Fruit fly (Drosophila melanogaster): ENCODE results near the gene CG16984.

dm6 chr3L:2554118-2554814, 41.3 kb upstream of the CG16984 start, which contains the start of gene Spn:
- no peak for TF ChIP-seq CG32006 (GFP tag; optimal IDR thresholded peaks at IDR 0.05)
- no peak for TF ChIP-seq Sox102F (GFP tag; optimal IDR thresholded peaks at IDR 0.05)
- TF ChIP-seq CG8632 (GFP tag; optimal IDR thresholded peaks at IDR 0.05): no peak

All from whole organism, prepupa.